Fruit fly (Drosophila melanogaster): Measurements from ENCODE around the gene CG16734.

- TF ChIP-seq Pif1B (GFP tag; optimal IDR thresholded peaks at IDR 0.05) (no peak), CG10348 (GFP tag; IDR thresholded peaks at IDR 0.05) (no peak), CG15710 (tag; optimal IDR thresholded peaks at IDR 0.05) (no peak)
Observed at dm6 chr3R:9249736-9250044, 5.2 kb upstream of the CG16734 start.

All from whole organism, pupa.